Worm (Caenorhabditis elegans) whole organism, young adult: Measurements from ENCODE around the gene H41C03.2.

Source experiments
- B0019.2 ChIP-seq: fragments of 200-800 bp; sonication (Bioruptor generic); conservative IDR thresholded peaks from 2 replicates; pipeline ENCODE4 v1.3.6; 2022; ENCODE audit warnings: missing genetic modification reagents, missing genetic modification characterization, missing compliant biosample characterization
- F49E8.2 ChIP-seq: sonication (generic microtip); optimal IDR thresholded peaks from 3 replicates; lab custom pipeline; 2017; ENCODE audit warnings: missing genetic modification characterization, mild to moderate bottlenecking, missing compliant biosample characterization, antibody characterized with exemption, moderate library complexity; ENCODE audit not compliant: insufficient read depth
- Y53F4B.3 ChIP-seq: fragments of 200-800 bp; sonication (Bioruptor generic); IDR thresholded peaks from 2 replicates; pipeline ENCODE4 v1.3.6; 2022; ENCODE audit warnings: missing genetic modification reagents, missing genetic modification characterization, missing compliant biosample characterization
- cebp-2 ChIP-seq: fragments of 200-800 bp; sonication (Bioruptor generic); IDR thresholded peaks from 2 replicates; pipeline ENCODE4 v1.3.6; 2022; ENCODE audit warnings: missing genetic modification characterization, missing compliant biosample characterization
- ceh-100 ChIP-seq: fragments of 200-800 bp; sonication (Bioruptor generic); IDR thresholded peaks from 2 replicates; pipeline ENCODE4 v1.3.6; 2022; ENCODE audit warnings: missing genetic modification reagents, missing genetic modification characterization, missing compliant biosample characterization
- gei-17 ChIP-seq: fragments of 200-800 bp; sonication (Bioruptor generic); optimal IDR thresholded peaks from 2 replicates; lab custom pipeline; 2018; ENCODE audit warnings: mild to moderate bottlenecking, missing genetic modification characterization, missing compliant biosample characterization
- mxl-1 ChIP-seq: sonication (generic microtip); optimal IDR thresholded peaks from 2 replicates; lab custom pipeline; 2016; ENCODE audit warnings: missing genetic modification characterization, missing compliant biosample characterization
- nfya-1 ChIP-seq: sonication (generic microtip); optimal IDR thresholded peaks from 2 replicates; lab custom pipeline; 2017; ENCODE audit warnings: antibody characterized with exemption, missing compliant biosample characterization, missing genetic modification characterization, borderline replicate concordance; ENCODE audit not compliant: insufficient read depth
- snpc-4 ChIP-seq, 5 experiments: fragments of 150-350 bp in 1 of 5; sonication (generic microtip) in 4 of 5; optimal IDR thresholded peaks; 2 replicates each; lab custom pipeline; 2014 to 2018; ENCODE audit warnings: missing genetic modification characterization in 5 of 5, missing biosample characterization in 3 of 5, antibody characterized with exemption in 2 of 5, mild to moderate bottlenecking in 2 of 5, missing compliant biosample characterization in 2 of 5, missing genotype in 2 of 5, moderate library complexity in 2 of 5, missing genetic modification reagents in 1 of 5
- unc-62 ChIP-seq: fragments of 150-350 bp; optimal IDR thresholded peaks from 2 replicates; lab custom pipeline; 2014; ENCODE audit warnings: missing biosample characterization, missing genetic modification reagents, missing genetic modification characterization

ce11 chrII:5860621-5861020 is 8.7 kb upstream of the H41C03.2 start:
- TF ChIP-seq Y53F4B.3 (GFP tag; lab: Robert Waterston, UW) (no peak), unc-62 (no peak), B0019.2 (no peak), cebp-2 (GFP tag; lab: Robert Waterston, UW) (no peak), gei-17 (no peak), nfya-1 (tag; lab: Kevin White, UChicago) (no peak), mxl-1 (tag; lab: Kevin White, UChicago) (no peak), ceh-100 (no peak), snpc-4 (GFP tag; optimal IDR thresholded peaks at IDR 0.05; lab: Kevin White, UChicago) (no peak), snpc-4 (tag; optimal IDR thresholded peaks at IDR 0.05; lab: Kevin White, UChicago) (no peak), F49E8.2 (tag; lab: Kevin White, UChicago) (no peak)
